Fruit fly (Drosophila melanogaster): Measurements from ENCODE around the gene Osi23.

Gene Osi23

dm6 chr3R:30413795-30414194 is 31.1 kb downstream of the Osi23 start (continued):
- TF ChIP-seq kay (GFP tag; optimal IDR thresholded peaks at IDR 0.05) (no peak), CG33213 (GFP tag; optimal IDR thresholded peaks at IDR 0.05) (no peak), Taf1 (GFP tag; IDR thresholded peaks at IDR 0.05) (no peak), Camta (GFP tag; optimal IDR thresholded peaks at IDR 0.05) (peak; percentile 24), CG10267 (tag; optimal IDR thresholded peaks at IDR 0.05) (peak; percentile 46), gsb (GFP tag; IDR thresholded peaks at IDR 0.05) (no peak), CG17328 (GFP tag; IDR thresholded peaks at IDR 0.05) (peak; percentile 71), CG17829 (tag; optimal IDR thresholded peaks at IDR 0.05) (peak; percentile 45), dimm (GFP tag; IDR thresholded peaks at IDR 0.05) (no peak), az2 (GFP tag; optimal IDR thresholded peaks at IDR 0.05) (peak; percentile 55), cad (GFP tag; optimal IDR thresholded peaks at IDR 0.05) (no peak), Fer2 (tag; optimal IDR thresholded peaks at IDR 0.05) (no peak), HmgD (GFP tag; optimal IDR thresholded peaks at IDR 0.05) (no peak), Doc3 (GFP tag; IDR thresholded peaks at IDR 0.05; ENCODE audit: partially characterized antibody) (no peak), usp (GFP tag; optimal IDR thresholded peaks at IDR 0.05) (no peak), CG4707 (GFP tag; optimal IDR thresholded peaks at IDR 0.05) (no peak), sim (GFP tag; IDR thresholded peaks at IDR 0.05) (no peak), shn (GFP tag; optimal IDR thresholded peaks at IDR 0.05) (no peak), chn (GFP tag; optimal IDR thresholded peaks at IDR 0.05) (peak; percentile 17), bsh (GFP tag; optimal IDR thresholded peaks at IDR 0.05) (peak in 1 of 2 experiments; percentile 81), chinmo (GFP tag; IDR thresholded peaks at IDR 0.05; ENCODE audit: partially characterized antibody) (no peak), Asciz (GFP tag; optimal IDR thresholded peaks at IDR 0.05) (peak; percentile 52), CG15479 (GFP tag; optimal IDR thresholded peaks at IDR 0.05) (no peak), Drgx (GFP tag; IDR thresholded peaks at IDR 0.05) (peak; percentile 39; the same call in 1 of the 2 replicates), ssp (GFP tag; IDR thresholded peaks at IDR 0.05) (0 out of 2 replicates have a peak, but pooled peaks have one; percentile 9), corto (GFP tag; optimal IDR thresholded peaks at IDR 0.05) (no peak), CG9215 (GFP tag; IDR thresholded peaks at IDR 0.05) (0 out of 2 replicates have a peak, but pooled peaks have one; percentile 10), CG9609 (GFP tag; optimal IDR thresholded peaks at IDR 0.05) (peak; percentile 7), sc (optimal IDR thresholded peaks at IDR 0.05) (no peak), sc (GFP tag; optimal IDR thresholded peaks at IDR 0.05) (no peak), sens (GFP tag) (peak; percentile 89), CG14860 (GFP tag; IDR thresholded peaks at IDR 0.05; ENCODE audit: partially characterized antibody) (no peak), ken (GFP tag; IDR thresholded peaks at IDR 0.05) (0 out of 3 replicates have a peak, but pooled peaks have one; percentile 55), CG30020 (tag; optimal IDR thresholded peaks at IDR 0.05) (no peak), CG10147 (GFP tag; optimal IDR thresholded peaks at IDR 0.05) (peak; percentile 9), unc-4 (GFP tag; IDR thresholded peaks at IDR 0.05; ENCODE audit: partially characterized antibody) (no peak), Neu2 (GFP tag; optimal IDR thresholded peaks at IDR 0.05; ENCODE audit: borderline replicate concordance) (no peak), Chrac-16 (GFP tag; optimal IDR thresholded peaks at IDR 0.05) (no peak), CG1832 (GFP tag; optimal IDR thresholded peaks at IDR 0.05) (no peak), CG1024 (GFP tag; IDR thresholded peaks at IDR 0.05) (peak; percentile 48), Hmr (GFP tag; optimal IDR thresholded peaks at IDR 0.05) (peak; percentile 28), dmrt11E (tag; optimal IDR thresholded peaks at IDR 0.05) (peak; percentile 45), grau (tag; optimal IDR thresholded peaks at IDR 0.05) (peak; percentile 36), tgo (GFP tag; IDR thresholded peaks at IDR 0.05) (peak; percentile 33; the same call in 1 of the 3 replicates), Hand (GFP tag; optimal IDR thresholded peaks at IDR 0.05) (no peak), CG31365 (tag; optimal IDR thresholded peaks at IDR 0.05) (no peak), hb (GFP tag; IDR thresholded peaks at IDR 0.05; ENCODE audit: partially characterized antibody) (no peak), HLH54F (GFP tag; optimal IDR thresholded peaks at IDR 0.05) (no peak), z (GFP tag; IDR thresholded peaks at IDR 0.05) (no peak), lilli (GFP tag; optimal IDR thresholded peaks at IDR 0.05) (no peak), CrebB (tag; optimal IDR thresholded peaks at IDR 0.05) (no peak)

Measured in whole organism, embryonic.